Worm (Caenorhabditis elegans) whole organism, L2 larva: ENCODE data around the gene skn-1.

Experiments
- C34F6.9 ChIP-seq: fragments of 150-350 bp; optimal IDR thresholded peaks from 2 replicates; lab custom pipeline; 2014; ENCODE audit warnings: missing biosample characterization, missing genetic modification characterization
- F13H6.1 ChIP-seq: sonication (generic microtip); optimal IDR thresholded peaks from 2 replicates; lab custom pipeline; 2016; ENCODE audit warnings: missing genetic modification characterization, missing compliant biosample characterization
- ZK546.5 ChIP-seq: sonication (generic microtip); optimal IDR thresholded peaks from 2 replicates; lab custom pipeline; 2017; ENCODE audit warnings: missing biosample characterization, missing genetic modification characterization
- alr-1 ChIP-seq: fragments of 150-350 bp; optimal IDR thresholded peaks from 2 replicates; lab custom pipeline; 2014; ENCODE audit warnings: missing biosample characterization, missing genetic modification characterization
- aly-2 ChIP-seq: fragments of 150-350 bp; optimal IDR thresholded peaks from 2 replicates; lab custom pipeline; 2014; ENCODE audit warnings: missing biosample characterization, missing genetic modification characterization
- ama-1 ChIP-seq: fragments of 150-350 bp; optimal IDR thresholded peaks from 2 replicates; lab custom pipeline; 2018; ENCODE audit warnings: inconsistent platforms
- blmp-1 ChIP-seq: sonication (generic microtip); optimal IDR thresholded peaks from 2 replicates; lab custom pipeline; 2017; ENCODE audit warnings: missing genetic modification characterization, mild to moderate bottlenecking, missing compliant biosample characterization, antibody characterized with exemption, moderate library complexity; ENCODE audit not compliant: insufficient read depth
- ceh-16 ChIP-seq: fragments of 150-350 bp; optimal IDR thresholded peaks from 2 replicates; lab custom pipeline; 2014; ENCODE audit warnings: missing biosample characterization, missing genetic modification characterization
- ceh-82 ChIP-seq: fragments of 150-350 bp; optimal IDR thresholded peaks from 2 replicates; lab custom pipeline; 2014; ENCODE audit warnings: missing biosample characterization, missing genetic modification characterization
- crh-2 ChIP-seq: sonication (generic microtip); optimal IDR thresholded peaks from 2 replicates; lab custom pipeline; 2017; ENCODE audit warnings: missing biosample characterization, missing genetic modification characterization
- dmd-4 ChIP-seq: sonication (generic microtip); optimal IDR thresholded peaks from 2 replicates; lab custom pipeline; 2017; ENCODE audit warnings: missing biosample characterization, missing genetic modification characterization
- egl-27 ChIP-seq: sonication (generic microtip); optimal IDR thresholded peaks from 3 replicates; lab custom pipeline; 2017; ENCODE audit warnings: missing biosample characterization, missing genetic modification reagents, missing genetic modification characterization
- elt-1 ChIP-seq: fragments of 150-350 bp; optimal IDR thresholded peaks from 2 replicates; lab custom pipeline; 2014; ENCODE audit warnings: missing biosample characterization, missing genetic modification characterization
- elt-3 ChIP-seq: sonication (generic microtip); optimal IDR thresholded peaks from 2 replicates; lab custom pipeline; 2017; ENCODE audit warnings: missing biosample characterization, missing genetic modification characterization
- fos-1 ChIP-seq: fragments of 150-350 bp; optimal IDR thresholded peaks from 2 replicates; lab custom pipeline; 2014; ENCODE audit warnings: missing biosample characterization, missing genetic modification characterization
- gmeb-1 ChIP-seq: fragments of 150-350 bp; optimal IDR thresholded peaks from 2 replicates; lab custom pipeline; 2014; ENCODE audit warnings: missing biosample characterization, missing genetic modification characterization
- lin-11 ChIP-seq: fragments of 150-350 bp; sonication (generic microtip); optimal IDR thresholded peaks from 2 replicates; lab custom pipeline; 2014; ENCODE audit warnings: missing biosample characterization, missing genetic modification characterization, inconsistent platforms, mixed read lengths
- lin-13 ChIP-seq: fragments of 150-350 bp; optimal IDR thresholded peaks from 2 replicates; lab custom pipeline; 2014; ENCODE audit warnings: missing biosample characterization, missing genetic modification reagents, missing genetic modification characterization
- lin-39 ChIP-seq: fragments of 150-350 bp; optimal IDR thresholded peaks from 2 replicates; lab custom pipeline; 2014; ENCODE audit warnings: missing biosample characterization, missing genetic modification reagents, missing genetic modification characterization
- lsy-2 ChIP-seq, 2 experiments: fragments of 150-350 bp in 1 of 2; sonication (generic microtip) in 1 of 2; optimal IDR thresholded peaks; 2 replicates each; lab custom pipeline; 2014 to 2017; ENCODE audit warnings: missing biosample characterization in 2 of 2, missing genetic modification characterization in 2 of 2
- mab-5 ChIP-seq: fragments of 150-350 bp; optimal IDR thresholded peaks from 2 replicates; lab custom pipeline; 2014; ENCODE audit warnings: missing biosample characterization, missing genetic modification characterization
- mbf-1 ChIP-seq: sonication (generic microtip); optimal IDR thresholded peaks from 2 replicates; lab custom pipeline; 2017; ENCODE audit warnings: missing biosample characterization, missing genetic modification characterization
- nhr-10 ChIP-seq: sonication (generic microtip); optimal IDR thresholded peaks from 2 replicates; lab custom pipeline; 2017; ENCODE audit warnings: missing biosample characterization, missing genetic modification characterization
- nhr-11 ChIP-seq: fragments of 150-350 bp; optimal IDR thresholded peaks from 2 replicates; lab custom pipeline; 2014; ENCODE audit warnings: missing biosample characterization, missing genetic modification characterization
- nhr-12 ChIP-seq: fragments of 150-350 bp; optimal IDR thresholded peaks from 2 replicates; lab custom pipeline; 2014; ENCODE audit warnings: missing biosample characterization, missing genetic modification characterization
- nhr-129 ChIP-seq: fragments of 150-350 bp; optimal IDR thresholded peaks from 2 replicates; lab custom pipeline; 2014; ENCODE audit warnings: missing biosample characterization, missing genetic modification characterization
- nhr-21 ChIP-seq: fragments of 150-350 bp; optimal IDR thresholded peaks from 2 replicates; lab custom pipeline; 2014; ENCODE audit warnings: missing biosample characterization, missing genetic modification characterization
- nhr-23 ChIP-seq: fragments of 150-350 bp; optimal IDR thresholded peaks from 2 replicates; lab custom pipeline; 2014; ENCODE audit warnings: missing biosample characterization, missing genetic modification reagents, missing genetic modification characterization
- nhr-237 ChIP-seq: fragments of 150-350 bp; optimal IDR thresholded peaks from 2 replicates; lab custom pipeline; 2014; ENCODE audit warnings: missing biosample characterization, missing genetic modification characterization
- nhr-25 ChIP-seq: fragments of 150-350 bp; sonication (generic microtip); optimal IDR thresholded peaks from 3 replicates; lab custom pipeline; 2014; ENCODE audit warnings: missing biosample characterization, missing genetic modification characterization
- nhr-6 ChIP-seq: fragments of 150-350 bp; optimal IDR thresholded peaks from 2 replicates; lab custom pipeline; 2014; ENCODE audit warnings: missing biosample characterization, missing genetic modification characterization
- nhr-77 ChIP-seq: fragments of 150-350 bp; optimal IDR thresholded peaks from 2 replicates; lab custom pipeline; 2014; ENCODE audit warnings: missing biosample characterization, missing genetic modification characterization
- sem-4 ChIP-seq: fragments of 150-350 bp; optimal IDR thresholded peaks from 2 replicates; lab custom pipeline; 2014; ENCODE audit warnings: missing biosample characterization, missing genetic modification reagents, missing genetic modification characterization
- skn-1 ChIP-seq: sonication (generic microtip); optimal IDR thresholded peaks from 2 replicates; lab custom pipeline; 2017; ENCODE audit warnings: missing biosample characterization, missing genetic modification characterization
- sma-3 ChIP-seq: sonication (generic microtip); optimal IDR thresholded peaks from 2 replicates; lab custom pipeline; 2016; ENCODE audit warnings: missing genetic modification reagents, missing genetic modification characterization, missing compliant biosample characterization
- sma-9 ChIP-seq, 2 experiments: fragments of 150-350 bp in 1 of 2; sonication (generic microtip) in 1 of 2; optimal IDR thresholded peaks; 2 replicates each; lab custom pipeline; 2014 to 2016; ENCODE audit warnings: missing genetic modification characterization in 2 of 2, mild to moderate bottlenecking in 1 of 2, missing biosample characterization in 1 of 2, missing compliant biosample characterization in 1 of 2, missing genetic modification reagents in 1 of 2, moderate library complexity in 1 of 2
- snpc-4 ChIP-seq: fragments of 150-350 bp; optimal IDR thresholded peaks from 2 replicates; lab custom pipeline; 2014; ENCODE audit warnings: missing biosample characterization, missing genetic modification characterization
- unc-39 ChIP-seq: fragments of 150-350 bp; optimal IDR thresholded peaks from 2 replicates; lab custom pipeline; 2014; ENCODE audit warnings: missing biosample characterization, missing genetic modification characterization
- unc-55 ChIP-seq: fragments of 150-350 bp; sonication (generic microtip); optimal IDR thresholded peaks from 3 replicates; lab custom pipeline; 2014; ENCODE audit warnings: missing biosample characterization, missing genetic modification reagents, missing genetic modification characterization
- unc-62 ChIP-seq: fragments of 150-350 bp; optimal IDR thresholded peaks from 2 replicates; lab custom pipeline; 2014; ENCODE audit warnings: missing biosample characterization, missing genetic modification reagents, missing genetic modification characterization
- zag-1 ChIP-seq: fragments of 150-350 bp; optimal IDR thresholded peaks from 2 replicates; lab custom pipeline; 2014; ENCODE audit warnings: missing biosample characterization, missing genetic modification characterization
- ztf-11 ChIP-seq: sonication (generic microtip); optimal IDR thresholded peaks from 2 replicates; lab custom pipeline; 2017; ENCODE audit warnings: missing biosample characterization, missing genetic modification characterization
- ztf-4 ChIP-seq: fragments of 150-350 bp; optimal IDR thresholded peaks from 2 replicates; lab custom pipeline; 2014; ENCODE audit warnings: missing biosample characterization, missing genetic modification characterization

Gene skn-1

DNA sequence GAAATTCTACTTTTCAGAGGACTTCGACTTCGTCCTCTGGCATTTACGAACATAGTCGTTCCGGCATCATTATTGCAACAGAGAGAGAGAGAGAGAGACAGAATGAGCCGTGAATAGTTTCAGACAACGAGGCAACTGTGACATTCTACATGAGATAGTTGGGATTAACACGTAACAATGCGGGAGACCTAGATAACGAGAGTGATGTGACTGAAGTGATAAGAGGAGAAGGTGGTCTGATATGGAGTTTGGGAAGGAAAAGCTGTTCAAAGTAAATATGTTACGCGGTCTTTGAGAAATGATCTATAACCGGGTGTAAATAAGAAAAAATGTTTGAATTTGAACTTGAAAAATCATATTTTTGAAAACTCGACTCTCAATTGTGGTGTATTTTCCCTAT lies 723 bp downstream of the skn-1 start (continued):
- no peak for TF ChIP-seq dmd-4 (tag; lab: Kevin White, UChicago)
- TF ChIP-seq lin-11, result no peak
- TF ChIP-seq F13H6.1, result peak; percentile 34
- TF ChIP-seq blmp-1, result no peak
- TF ChIP-seq crh-2, result peak; percentile 64
- no peak for TF ChIP-seq unc-39
- no peak for TF ChIP-seq ztf-11 (tag; lab: Kevin White, UChicago)
- TF ChIP-seq elt-3 (tag; lab: Kevin White, UChicago), result no peak
- no peak for TF ChIP-seq ZK546.5 (tag; lab: Kevin White, UChicago)
- TF ChIP-seq lin-13 (GFP tag; lab: Kevin White, UChicago), result no peak
- TF ChIP-seq nhr-10 (tag; lab: Kevin White, UChicago), result no peak
- TF ChIP-seq fos-1 (tag; lab: Kevin White, UChicago), result peak; percentile 81
- TF ChIP-seq elt-1, result no peak
- no peak for TF ChIP-seq nhr-77 (tag; lab: Kevin White, UChicago)

DNA sequence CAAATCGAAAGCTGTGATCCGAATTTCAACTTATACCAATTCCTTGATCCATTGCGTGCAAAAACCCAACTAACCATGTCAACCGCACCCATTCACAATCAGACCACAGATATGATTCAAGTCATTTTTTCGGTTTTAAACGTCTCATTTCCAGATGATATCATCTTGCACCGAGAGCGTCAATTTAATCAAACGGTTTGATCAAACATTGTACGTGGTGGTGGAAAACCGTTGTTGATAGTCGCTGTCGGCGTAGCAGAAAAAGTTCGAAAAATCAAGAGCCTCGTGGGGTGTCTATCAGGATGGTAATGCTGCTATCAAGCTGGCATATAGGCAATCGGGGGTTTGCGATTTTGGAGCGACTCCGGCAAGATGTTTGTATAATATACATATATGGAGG lies 1.3 kb downstream of the skn-1 start:
- TF ChIP-seq nhr-25 (tag; lab: Kevin White, UChicago) (no peak), sma-9 (GFP tag; optimal IDR thresholded peaks at IDR 0.05; lab: Kevin White, UChicago) (peak; percentile 78), sma-9 (tag; optimal IDR thresholded peaks at IDR 0.05; lab: Kevin White, UChicago) (no peak), ceh-82 (tag; lab: Kevin White, UChicago) (no peak), sma-3 (GFP tag; lab: Kevin White, UChicago) (no peak), F13H6.1 (no peak), snpc-4 (tag; lab: Kevin White, UChicago) (no peak), elt-1 (no peak), aly-2 (tag; lab: Kevin White, UChicago) (no peak), C34F6.9 (no peak), unc-62 (GFP tag; lab: Kevin White, UChicago) (no peak), ceh-16 (tag; lab: Kevin White, UChicago) (no peak), unc-39 (no peak), fos-1 (tag; lab: Kevin White, UChicago) (peak; percentile 28)

DNA sequence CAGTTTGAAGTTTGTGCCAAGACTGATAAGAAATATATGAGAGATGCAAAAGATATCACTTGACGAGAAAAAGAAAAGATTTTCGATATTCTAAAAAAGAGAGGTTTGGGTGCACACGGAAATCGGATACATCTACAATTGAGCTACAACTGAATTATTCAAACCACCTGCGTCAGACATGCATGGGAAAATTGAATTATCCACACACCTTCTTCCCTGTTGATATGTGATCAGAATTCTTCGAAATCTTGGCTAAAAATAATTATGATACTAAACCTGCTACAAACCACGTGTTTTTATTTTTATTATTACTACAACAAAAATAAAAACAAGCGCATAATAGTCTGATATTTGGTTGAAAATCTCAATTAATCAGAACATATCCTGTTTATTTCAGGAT lies 2.0 kb downstream of the skn-1 start:
- TF ChIP-seq sma-9 (GFP tag; optimal IDR thresholded peaks at IDR 0.05; lab: Kevin White, UChicago), result peak; percentile 44
- TF ChIP-seq sma-9 (tag; optimal IDR thresholded peaks at IDR 0.05; lab: Kevin White, UChicago), result no peak
- TF ChIP-seq crh-2, result no peak
- peak in 1 of 2 experiments; percentile 17 for TF ChIP-seq lsy-2 (tag; optimal IDR thresholded peaks at IDR 0.05; lab: Kevin White, UChicago)
- peak; percentile 13 for TF ChIP-seq fos-1 (tag; lab: Kevin White, UChicago)

- peak; percentile 20 for TF ChIP-seq ceh-82 (tag; lab: Kevin White, UChicago)
- no peak for TF ChIP-seq unc-39
- TF ChIP-seq ztf-4, result peak; percentile 17
- TF ChIP-seq C34F6.9, result peak; percentile 76
- peak; percentile 78 for TF ChIP-seq sem-4 (tag; lab: Kevin White, UChicago)
- no peak for TF ChIP-seq unc-62 (GFP tag; lab: Kevin White, UChicago)
- no peak for TF ChIP-seq nhr-12 (tag; lab: Kevin White, UChicago)
- no peak for TF ChIP-seq aly-2 (tag; lab: Kevin White, UChicago)
- no peak for TF ChIP-seq elt-1
- no peak for TF ChIP-seq nhr-77 (tag; lab: Kevin White, UChicago)
- no peak for TF ChIP-seq ZK546.5 (tag; lab: Kevin White, UChicago)
- TF ChIP-seq zag-1 (tag; lab: Kevin White, UChicago), result peak; percentile 49
- peak; percentile 46 for TF ChIP-seq unc-55 (GFP tag; lab: Kevin White, UChicago)
- no peak for TF ChIP-seq lin-39 (tag; lab: Kevin White, UChicago)
- peak; percentile 60 for TF ChIP-seq gmeb-1 (tag; lab: Kevin White, UChicago)
- TF ChIP-seq nhr-10 (tag; lab: Kevin White, UChicago), result no peak
- no peak for TF ChIP-seq snpc-4 (tag; lab: Kevin White, UChicago)
- TF ChIP-seq nhr-237 (tag; lab: Kevin White, UChicago), result no peak
- TF ChIP-seq mab-5 (tag; lab: Kevin White, UChicago), result no peak
- peak; percentile 84 for TF ChIP-seq egl-27
- peak; percentile 89 for TF ChIP-seq nhr-25 (tag; lab: Kevin White, UChicago)
- peak; percentile 56 for TF ChIP-seq fos-1 (tag; lab: Kevin White, UChicago)
- TF ChIP-seq nhr-23 (tag; lab: Kevin White, UChicago), result no peak
- peak; percentile 100 for TF ChIP-seq skn-1 (tag; lab: Kevin White, UChicago)
- peak; percentile 90 for TF ChIP-seq sma-3 (GFP tag; lab: Kevin White, UChicago)
- no peak for TF ChIP-seq mbf-1 (tag; lab: Kevin White, UChicago)
- peak; percentile 83 for TF ChIP-seq nhr-6 (tag; lab: Kevin White, UChicago)
- no peak for TF ChIP-seq alr-1 (tag; lab: Kevin White, UChicago)
- no peak for TF ChIP-seq elt-3 (tag; lab: Kevin White, UChicago)
- TF ChIP-seq lin-13 (GFP tag; lab: Kevin White, UChicago), result peak; percentile 66
- TF ChIP-seq nhr-11 (tag; lab: Kevin White, UChicago), result no peak
- no peak for TF ChIP-seq ztf-11 (tag; lab: Kevin White, UChicago)
- TF ChIP-seq crh-2, result peak; percentile 54
- no peak for TF ChIP-seq ama-1 (lab: Kevin White, UChicago)
- TF ChIP-seq blmp-1, result peak; percentile 59
- peak; percentile 90 for TF ChIP-seq nhr-129
- TF ChIP-seq dmd-4 (tag; lab: Kevin White, UChicago), result no peak
- peak; percentile 30 to 74 for TF ChIP-seq lsy-2 (tag; optimal IDR thresholded peaks at IDR 0.05; lab: Kevin White, UChicago)
- peak; percentile 94 for TF ChIP-seq nhr-21 (tag; lab: Kevin White, UChicago)
- peak; percentile 92 for TF ChIP-seq sma-9 (GFP tag; optimal IDR thresholded peaks at IDR 0.05; lab: Kevin White, UChicago)
- TF ChIP-seq sma-9 (tag; optimal IDR thresholded peaks at IDR 0.05; lab: Kevin White, UChicago), result peak; percentile 70
- peak; percentile 93 for TF ChIP-seq F13H6.1
Measured at ce11 chrIV:5657126-5657666, 3.0 kb downstream of the skn-1 start.
